Worm (Caenorhabditis elegans) whole organism, midembryonic: Measurements from ENCODE around the gene K10H10.13.

Experiments
- T22C8.4 ChIP-seq: fragments of 200-800 bp; sonication (Bioruptor generic); IDR thresholded peaks from 2 replicates; pipeline ENCODE4 v1.3.6; 2022; ENCODE audit warnings: missing genetic modification characterization, missing compliant biosample characterization
- cog-1 ChIP-seq: sonication (generic microtip); optimal IDR thresholded peaks from 2 replicates; lab custom pipeline; 2016; ENCODE audit warnings: missing genetic modification characterization, missing compliant biosample characterization
- flt-1 ChIP-seq: fragments of 200-800 bp; sonication (Bioruptor generic); IDR thresholded peaks from 2 replicates; pipeline ENCODE4 v1.3.6; 2022; ENCODE audit warnings: missing genetic modification characterization, missing compliant biosample characterization
- klf-2 ChIP-seq: fragments of 200-800 bp; sonication (Bioruptor generic); conservative IDR thresholded peaks from 2 replicates; pipeline ENCODE4 v1.3.6; 2022; ENCODE audit warnings: missing genetic modification reagents, missing genetic modification characterization, missing compliant biosample characterization
- med-1 ChIP-seq: sonication (generic microtip); optimal IDR thresholded peaks from 2 replicates; lab custom pipeline; 2017; ENCODE audit warnings: missing genetic modification characterization, mild to moderate bottlenecking, missing compliant biosample characterization, antibody characterized with exemption, missing genetic modification reagents; ENCODE audit not compliant: insufficient read depth
- ref-1 ChIP-seq: fragments of 200-800 bp; sonication (Bioruptor generic); conservative IDR thresholded peaks from 2 replicates; pipeline ENCODE4 v1.3.6; 2022; ENCODE audit warnings: missing genetic modification reagents, missing genetic modification characterization, missing compliant biosample characterization
- tab-1 ChIP-seq: fragments of 200-800 bp; sonication (Bioruptor generic); IDR thresholded peaks from 2 replicates; pipeline ENCODE4 v1.3.6; 2022; ENCODE audit warnings: missing genetic modification characterization, missing compliant biosample characterization
- ztf-23 ChIP-seq: fragments of 200-800 bp; sonication (Bioruptor generic); IDR thresholded peaks from 2 replicates; pipeline ENCODE4 v1.3.6; 2022; ENCODE audit warnings: missing genetic modification reagents, missing genetic modification characterization, missing compliant biosample characterization

- no peak for TF ChIP-seq klf-2
- no peak for TF ChIP-seq flt-1 (GFP tag; lab: Robert Waterston, UW)
- no peak for TF ChIP-seq cog-1 (tag; lab: Kevin White, UChicago)
- no peak for TF ChIP-seq ztf-23
- no peak for TF ChIP-seq med-1
- TF ChIP-seq tab-1 (GFP tag; lab: Robert Waterston, UW), result no peak
- TF ChIP-seq ref-1 (GFP tag; lab: Robert Waterston, UW), result no peak
- no peak for TF ChIP-seq T22C8.4 (GFP tag; lab: Robert Waterston, UW)
Observed at ce11 chrII:14495341-14495740, 15.7 kb downstream of the K10H10.13 start.
